Fruit fly (Drosophila melanogaster) S2 (cell line): ENCODE data around the gene CG18213.

Source experiments
- CG8478 ChIP-seq: fragments of >200 bp; optimal IDR thresholded peaks from 2 replicates; lab custom pipeline; 2018
- CTCF ChIP-seq, 2 experiments: fragments of >200 bp; optimal IDR thresholded peaks; 2 replicates each; lab custom pipeline; 2018

The CG18213 gene

dm6 chr3R:17053415-17054177, 13.6 kb upstream of the CG18213 start, which contains the start of gene Dad:
Gene Dad (plus strand): TSS chr3R:17054007.
- TF ChIP-seq CG8478 (lab: Kevin White, UChicago), result no peak
- TF ChIP-seq CTCF (optimal IDR thresholded peaks at IDR 0.05; lab: Kevin White, UChicago), result no peak

DNA sequence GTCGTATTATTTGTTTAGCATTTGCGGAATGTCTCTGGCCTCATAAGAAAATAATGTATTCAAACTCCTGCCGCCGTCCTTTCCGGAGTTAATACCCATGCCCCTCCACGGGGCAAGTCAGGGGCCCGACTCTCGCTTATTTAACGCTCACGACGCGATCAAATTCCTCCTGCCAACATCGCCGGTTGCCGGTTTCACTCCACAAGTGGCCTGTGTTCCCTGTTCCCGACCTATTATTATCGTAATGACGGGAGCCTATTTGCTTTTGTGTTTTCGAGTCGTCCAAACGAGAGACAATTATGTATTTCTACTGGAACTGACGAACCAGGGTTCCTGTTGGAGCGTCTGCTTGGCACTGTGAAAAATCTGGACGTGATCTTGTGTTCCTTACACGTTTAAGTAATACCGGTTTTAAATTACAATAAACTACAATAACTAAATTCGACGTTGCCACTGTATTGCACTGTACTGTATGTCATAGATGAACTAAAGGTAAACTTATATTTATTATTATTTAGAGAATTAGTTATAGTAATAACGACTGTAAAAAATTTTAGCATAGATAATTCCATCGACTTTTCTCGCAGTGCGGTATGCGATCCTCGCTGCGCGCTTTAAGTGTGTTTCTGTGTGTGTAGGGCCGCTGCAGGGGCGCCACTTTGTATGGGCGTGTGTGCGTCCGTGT, 12.6 kb upstream of the CG18213 start:
- TF ChIP-seq CTCF (optimal IDR thresholded peaks at IDR 0.05; lab: Kevin White, UChicago) (no peak), CG8478 (lab: Kevin White, UChicago) (no peak)

DNA sequence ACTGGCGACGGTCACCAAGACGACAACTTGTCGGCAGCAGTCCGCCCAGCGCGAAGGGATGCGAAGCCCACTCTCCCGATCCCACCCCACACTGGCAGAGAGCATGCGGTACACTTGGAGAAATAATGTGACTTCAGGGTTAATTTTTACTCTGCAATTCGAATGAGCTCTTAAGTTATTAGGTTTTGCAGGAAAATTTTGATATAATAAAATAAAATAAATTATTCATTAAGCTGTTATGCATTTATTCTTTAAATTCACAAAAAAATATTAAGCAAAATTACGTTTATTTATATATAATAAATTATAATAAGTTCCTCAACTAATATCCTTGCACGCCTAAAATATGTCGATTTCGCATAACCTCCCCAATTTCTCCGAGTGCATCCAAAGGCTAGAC, 8.9 kb upstream of the CG18213 start:
- TF ChIP-seq CG8478 (lab: Kevin White, UChicago), result no peak
- no peak for TF ChIP-seq CTCF (optimal IDR thresholded peaks at IDR 0.05; lab: Kevin White, UChicago)

DNA sequence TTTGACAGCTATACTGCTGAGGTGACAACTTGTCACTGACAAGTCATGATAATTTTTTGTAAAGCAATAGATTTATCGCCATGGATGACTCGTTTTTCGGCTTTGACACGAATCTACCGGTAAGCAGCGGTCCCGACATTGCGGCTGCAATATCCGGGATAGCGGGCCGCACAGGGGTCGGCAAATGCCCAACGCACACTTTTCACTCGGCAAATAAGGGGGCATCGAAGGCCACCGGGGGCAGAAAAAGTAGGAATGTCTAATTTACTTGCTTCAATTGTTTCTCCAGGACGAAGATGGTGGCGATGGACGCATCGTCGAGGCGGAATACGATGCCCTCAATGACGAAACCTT, 3.5 kb upstream of the CG18213 start:
- TF ChIP-seq CG8478 (lab: Kevin White, UChicago), result no peak
- TF ChIP-seq CTCF (optimal IDR thresholded peaks at IDR 0.05; lab: Kevin White, UChicago), result no peak

- TF ChIP-seq CTCF (optimal IDR thresholded peaks at IDR 0.05; lab: Kevin White, UChicago), result no peak
- TF ChIP-seq CG8478 (lab: Kevin White, UChicago), result no peak
These were observed 3.0 kb upstream of the CG18213 start, which contains the start of the genes bdwf and Patr-1 for dm6 chr3R:17042838-17043569. Gene bdwf (minus strand): TSS chr3R:17043136. Gene Patr-1 (plus strand): TSS chr3R:17043564.

dm6 chr3R:17035945-17036344, 4.1 kb downstream of the CG18213 start, which contains the start of gene CG4009:
Gene CG4009 (minus strand): TSS chr3R:17036045.
- TF ChIP-seq CTCF (optimal IDR thresholded peaks at IDR 0.05; lab: Kevin White, UChicago), result no peak
- no peak for TF ChIP-seq CG8478 (lab: Kevin White, UChicago)

DNA sequence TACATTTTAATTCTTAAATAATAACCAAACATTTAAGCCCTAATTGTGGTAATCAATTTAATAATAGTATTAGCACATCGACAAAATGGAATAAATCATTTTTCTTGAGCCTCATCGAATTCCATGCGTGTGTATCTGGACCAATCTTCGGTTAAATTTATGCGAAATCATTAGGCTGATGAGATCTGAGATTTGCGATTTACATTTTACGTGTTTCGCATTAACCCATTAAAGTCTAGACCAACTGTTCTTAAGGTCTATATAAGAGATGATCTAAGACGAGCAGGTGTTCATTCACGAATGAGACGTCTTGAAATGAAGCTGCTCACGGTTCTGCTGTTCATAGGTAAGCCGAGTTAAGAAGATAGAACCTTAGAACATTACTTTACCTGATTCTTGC, 8.5 kb downstream of the CG18213 start, which contains the start of gene CG31268:
CG31268 (plus strand) TSS at position 301 of the 400 bp plus-strand sequence.
- TF ChIP-seq CG8478 (lab: Kevin White, UChicago) (no peak), CTCF (optimal IDR thresholded peaks at IDR 0.05; lab: Kevin White, UChicago) (no peak)

DNA sequence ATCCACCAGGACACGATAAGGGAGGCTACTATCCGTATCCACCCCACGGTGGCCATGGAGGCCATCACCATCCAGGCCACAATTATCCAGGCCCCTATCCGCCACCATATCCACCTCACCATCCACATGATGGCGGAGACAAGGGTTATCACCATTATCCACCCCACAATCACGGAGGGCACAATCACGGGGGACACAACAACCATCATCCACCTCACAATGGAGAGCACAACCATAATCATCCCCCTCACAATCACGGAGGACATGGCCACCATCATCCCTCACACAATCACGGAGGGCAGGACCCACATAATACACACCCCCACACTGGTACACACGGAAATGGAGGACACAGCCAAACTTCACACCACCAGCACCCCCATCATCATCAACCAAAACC, 10.2 kb downstream of the CG18213 start:
- TF ChIP-seq CG8478 (lab: Kevin White, UChicago), result no peak
- no peak for TF ChIP-seq CTCF (optimal IDR thresholded peaks at IDR 0.05; lab: Kevin White, UChicago)

DNA sequence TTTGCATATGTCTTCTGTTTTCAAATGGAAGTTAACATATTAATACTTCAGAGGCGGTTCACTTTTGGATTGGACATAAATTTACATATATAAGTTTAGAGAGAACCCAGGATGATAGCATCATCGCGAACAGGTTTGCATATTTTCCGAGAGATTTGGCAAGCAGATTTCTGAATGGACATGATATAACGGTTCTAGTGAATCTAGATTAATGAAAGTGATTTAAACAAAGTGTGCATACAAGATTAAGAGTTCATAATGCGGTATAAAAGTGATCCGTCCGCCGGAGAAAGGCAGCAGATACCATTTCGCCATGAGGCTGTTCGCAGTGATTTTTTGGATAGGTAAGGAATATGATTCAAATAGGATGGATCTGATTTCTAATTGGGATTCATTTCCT, 11.6 kb downstream of the CG18213 start, which contains the start of gene CG5225:
CG5225 (plus strand) TSS at position 301 of the 400 bp plus-strand sequence.
- TF ChIP-seq CG8478 (lab: Kevin White, UChicago) (no peak), CTCF (optimal IDR thresholded peaks at IDR 0.05; lab: Kevin White, UChicago) (no peak)

- no peak for TF ChIP-seq CTCF (optimal IDR thresholded peaks at IDR 0.05; lab: Kevin White, UChicago)
- TF ChIP-seq CG8478 (lab: Kevin White, UChicago), result no peak
These were observed 19.0 kb downstream of the CG18213 start, which contains the start of gene Adsl for dm6 chr3R:17020956-17021355. Gene Adsl (minus strand): TSS chr3R:17021120.

DNA sequence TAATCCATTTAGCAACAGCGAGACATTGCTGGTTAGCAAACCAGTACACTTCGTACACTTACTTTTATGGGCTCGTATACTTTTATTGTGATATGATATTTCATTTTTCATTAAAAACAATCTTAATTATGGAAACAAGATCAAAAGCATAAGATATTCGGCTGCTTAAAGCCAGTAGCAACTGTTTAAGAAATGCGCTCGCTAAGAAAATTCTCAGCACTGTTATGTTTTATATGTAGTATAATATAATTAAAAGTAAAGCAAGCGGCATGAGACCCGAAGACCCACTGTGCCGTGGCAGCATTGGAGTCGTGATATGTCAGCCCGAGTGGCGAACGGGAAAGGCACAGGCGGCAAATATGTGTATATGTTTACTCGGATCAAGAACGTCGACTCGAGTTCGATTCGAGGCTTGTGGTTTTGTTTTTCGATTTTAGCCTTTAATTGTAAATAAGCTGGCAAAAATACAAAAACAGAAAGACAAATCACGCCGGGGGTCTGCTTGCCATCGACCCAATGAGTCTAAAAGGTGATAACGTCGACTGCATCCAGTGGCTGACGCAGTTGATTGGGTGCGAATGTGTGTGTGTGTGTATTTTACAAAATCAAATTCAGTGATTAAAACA, 21.0 kb downstream of the CG18213 start:
- no peak for TF ChIP-seq CTCF (optimal IDR thresholded peaks at IDR 0.05; lab: Kevin White, UChicago)

dm6 chr3R:17016193-17016592, 23.8 kb downstream of the CG18213 start:
- no peak for TF ChIP-seq CTCF (optimal IDR thresholded peaks at IDR 0.05; lab: Kevin White, UChicago)

DNA sequence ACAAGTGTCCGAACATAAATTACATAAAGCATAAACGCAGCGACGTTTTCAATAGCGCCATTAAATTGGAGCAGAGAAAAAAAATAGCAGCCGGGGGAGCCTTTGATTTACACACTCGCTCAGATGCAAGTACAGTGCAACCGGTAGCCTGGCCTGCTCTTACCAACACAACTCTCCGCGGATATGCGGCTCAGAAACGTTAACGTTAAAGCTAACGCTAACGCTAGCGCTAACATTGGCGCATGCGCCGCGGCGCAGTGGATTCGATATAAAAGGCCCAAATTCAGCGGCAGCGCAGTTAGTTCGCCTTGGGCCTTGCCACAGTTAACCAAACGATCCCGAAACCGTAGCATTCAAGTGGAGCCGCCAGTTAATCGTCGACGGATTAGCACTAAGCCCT, 25.7 kb downstream of the CG18213 start, which contains the start of gene Pxd:
Pxd (plus strand) TSS at position 301 of the 400 bp plus-strand sequence.
- TF ChIP-seq CG8478 (lab: Kevin White, UChicago), result no peak
- no peak for TF ChIP-seq CTCF (optimal IDR thresholded peaks at IDR 0.05; lab: Kevin White, UChicago)

DNA sequence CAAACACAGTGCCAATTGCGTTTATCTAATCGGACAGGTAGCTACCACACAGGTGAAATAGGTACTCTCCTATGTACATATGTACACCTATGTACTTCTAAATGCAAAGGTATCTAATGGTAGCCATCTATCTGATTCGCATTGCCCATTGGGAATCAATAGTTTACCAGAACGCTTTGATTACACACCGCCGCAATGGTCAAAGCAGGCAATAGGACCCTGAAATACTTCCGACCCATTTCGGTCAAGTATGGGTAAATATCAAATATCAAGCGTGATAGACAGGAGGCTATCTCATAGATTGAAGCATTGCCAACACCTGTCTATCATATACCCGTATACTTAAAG, 31.4 kb downstream of the CG18213 start:
- TF ChIP-seq CG8478 (lab: Kevin White, UChicago) (no peak), CTCF (optimal IDR thresholded peaks at IDR 0.05; lab: Kevin White, UChicago) (no peak)
